Fruit fly (Drosophila melanogaster): ENCODE measurements around the gene Or71a.

Or71a gene

dm6 chr3L:15116536-15116935 lies 38.3 kb upstream of the Or71a start, which contains the start of gene Cep135:
TSS of gene Cep135 (plus strand) at chr3L:15116737.
- TF ChIP-seq CG6791 (GFP tag; IDR thresholded peaks at IDR 0.05; ENCODE audit: partially characterized antibody): peak; percentile 90
- peak; percentile 95 for TF ChIP-seq CG34224 (GFP tag; IDR thresholded peaks at IDR 0.05; ENCODE audit: partially characterized antibody)
- TF ChIP-seq CG14860 (GFP tag; IDR thresholded peaks at IDR 0.05; ENCODE audit: partially characterized antibody): peak; percentile 86
- peak; percentile 24 for TF ChIP-seq CG30020 (tag; optimal IDR thresholded peaks at IDR 0.05)
- TF ChIP-seq MBD-R2 (GFP tag; IDR thresholded peaks at IDR 0.05): peak; percentile 45
- TF ChIP-seq trem (tag; optimal IDR thresholded peaks at IDR 0.05): peak; percentile 71
- TF ChIP-seq bbx (GFP tag; IDR thresholded peaks at IDR 0.05; ENCODE audit: partially characterized antibody): peak; percentile 85
- TF ChIP-seq CG16813 (GFP tag; IDR thresholded peaks at IDR 0.05; ENCODE audit: partially characterized antibody): peak; percentile 83
- peak; percentile 92 for TF ChIP-seq ato (GFP tag; IDR thresholded peaks at IDR 0.05; ENCODE audit: partially characterized antibody)
- TF ChIP-seq tna (GFP tag; IDR thresholded peaks at IDR 0.05; ENCODE audit: partially characterized antibody): peak; percentile 92
- no peak for TF ChIP-seq CG8944 (GFP tag; optimal IDR thresholded peaks at IDR 0.05)
- peak; percentile 17 for TF ChIP-seq CG17829 (tag; optimal IDR thresholded peaks at IDR 0.05)
- peak; percentile 80 for TF ChIP-seq CG10267 (tag; optimal IDR thresholded peaks at IDR 0.05)
- no peak for TF ChIP-seq ro (GFP tag; IDR thresholded peaks at IDR 0.05)
- TF ChIP-seq MESR4 (GFP tag; optimal IDR thresholded peaks at IDR 0.05): peak; percentile 15
- TF ChIP-seq Dref (GFP tag; IDR thresholded peaks at IDR 0.05): peak; percentile 90
- TF ChIP-seq CG2678 (tag; optimal IDR thresholded peaks at IDR 0.05): no peak
- TF ChIP-seq Ets97D (GFP tag; optimal IDR thresholded peaks at IDR 0.05): peak; percentile 23
- TF ChIP-seq phol (tag; optimal IDR thresholded peaks at IDR 0.05): peak; percentile 3
- peak; percentile 71 for TF ChIP-seq BEAF-32 (GFP tag; optimal IDR thresholded peaks at IDR 0.05)
- peak; percentile 92 for TF ChIP-seq Dll (GFP tag; IDR thresholded peaks at IDR 0.05; ENCODE audit: partially characterized antibody)
- peak; percentile 89 for TF ChIP-seq hbn (GFP tag; IDR thresholded peaks at IDR 0.05; ENCODE audit: partially characterized antibody)
- no peak for TF ChIP-seq CG12219 (GFP tag; optimal IDR thresholded peaks at IDR 0.05)
- peak in 1 of 3 experiments; percentile 15 for TF ChIP-seq Stat92E (GFP tag; optimal IDR thresholded peaks at IDR 0.05)
- TF ChIP-seq Doc3 (GFP tag; IDR thresholded peaks at IDR 0.05; ENCODE audit: partially characterized antibody): peak; percentile 82
- peak; percentile 82 for TF ChIP-seq Scr (GFP tag; IDR thresholded peaks at IDR 0.05; ENCODE audit: partially characterized antibody)
- peak; percentile 93 for TF ChIP-seq zen2 (GFP tag; IDR thresholded peaks at IDR 0.05; ENCODE audit: partially characterized antibody)
- peak; percentile 86 for TF ChIP-seq CG7963 (GFP tag; IDR thresholded peaks at IDR 0.05; ENCODE audit: partially characterized antibody)
- peak; percentile 80 for TF ChIP-seq unc-4 (GFP tag; IDR thresholded peaks at IDR 0.05; ENCODE audit: partially characterized antibody)
- TF ChIP-seq Eip74EF (GFP tag; optimal IDR thresholded peaks at IDR 0.05): no peak
- TF ChIP-seq HLH4C (GFP tag; IDR thresholded peaks at IDR 0.05; ENCODE audit: partially characterized antibody): peak; percentile 96
- peak; percentile 36 for TF ChIP-seq CG4617 (GFP tag; optimal IDR thresholded peaks at IDR 0.05; ENCODE audit: borderline replicate concordance)
- peak; percentile 53 for TF ChIP-seq CG15479 (GFP tag; optimal IDR thresholded peaks at IDR 0.05)
- peak; percentile 98 for TF ChIP-seq sna (GFP tag; IDR thresholded peaks at IDR 0.05; ENCODE audit: partially characterized antibody)
- TF ChIP-seq mld (GFP tag; IDR thresholded peaks at IDR 0.05; ENCODE audit: partially characterized antibody): peak; percentile 93
- TF ChIP-seq hkb (optimal IDR thresholded peaks at IDR 0.05): no peak
- no peak for TF ChIP-seq hkb (GFP tag; IDR thresholded peaks at IDR 0.05)
- peak; percentile 92 for TF ChIP-seq nerfin-2 (GFP tag; IDR thresholded peaks at IDR 0.05; ENCODE audit: partially characterized antibody)
- peak; percentile 82 for TF ChIP-seq vnd (GFP tag; IDR thresholded peaks at IDR 0.05; ENCODE audit: partially characterized antibody)
- TF ChIP-seq CG10462 (GFP tag; optimal IDR thresholded peaks at IDR 0.05): no peak
- no peak for TF ChIP-seq HLH54F (GFP tag; optimal IDR thresholded peaks at IDR 0.05)
- TF ChIP-seq chinmo (GFP tag; IDR thresholded peaks at IDR 0.05; ENCODE audit: partially characterized antibody): peak; percentile 86; the same call in 2 of the 4 replicates
- TF ChIP-seq CG14710 (tag; optimal IDR thresholded peaks at IDR 0.05): peak; percentile 54
- peak; percentile 85 for TF ChIP-seq hb (GFP tag; IDR thresholded peaks at IDR 0.05; ENCODE audit: partially characterized antibody)
- peak; percentile 96 for TF ChIP-seq Myb (GFP tag; optimal IDR thresholded peaks at IDR 0.05)
- no peak for TF ChIP-seq CG17912 (GFP tag; optimal IDR thresholded peaks at IDR 0.05)
- no peak for TF ChIP-seq CG11085 (GFP tag; IDR thresholded peaks at IDR 0.05)
